Worm (Caenorhabditis elegans) whole organism, early embryonic: ENCODE results near the gene miz-1.

Experiments
- B0310.2 ChIP-seq: sonication (generic microtip); optimal IDR thresholded peaks from 2 replicates; lab custom pipeline; 2016; ENCODE audit warnings: mild to moderate bottlenecking, missing genetic modification characterization, missing compliant biosample characterization
- F13C5.2 ChIP-seq: sonication (generic microtip); optimal IDR thresholded peaks from 2 replicates; lab custom pipeline; 2017; ENCODE audit warnings: mild to moderate bottlenecking, missing genetic modification characterization, inconsistent platforms, missing compliant biosample characterization
- aly-1 ChIP-seq: sonication (generic microtip); optimal IDR thresholded peaks from 2 replicates; lab custom pipeline; 2016; ENCODE audit warnings: missing genetic modification characterization, missing compliant biosample characterization
- ama-1 ChIP-seq: fragments of 150-350 bp; optimal IDR thresholded peaks from 2 replicates; lab custom pipeline; 2014
- ceh-13 ChIP-seq: fragments of 200-800 bp; sonication (Bioruptor generic); optimal IDR thresholded peaks from 2 replicates; lab custom pipeline; 2018; ENCODE audit warnings: mild to moderate bottlenecking, missing genetic modification characterization, missing compliant biosample characterization
- ceh-36 ChIP-seq: sonication (generic microtip); optimal IDR thresholded peaks from 2 replicates; lab custom pipeline; 2016; ENCODE audit warnings: missing genetic modification characterization, inconsistent platforms, missing compliant biosample characterization
- ets-7 ChIP-seq: sonication (generic microtip); optimal IDR thresholded peaks from 2 replicates; lab custom pipeline; 2016; ENCODE audit warnings: missing genotype, missing genetic modification characterization, missing compliant biosample characterization
- flt-1 ChIP-seq: fragments of 200-800 bp; sonication (Bioruptor generic); IDR thresholded peaks from 2 replicates; pipeline ENCODE4 v1.3.6; 2022; ENCODE audit warnings: missing genetic modification characterization, missing compliant biosample characterization
- hmbx-1 ChIP-seq: sonication (generic microtip); optimal IDR thresholded peaks from 2 replicates; lab custom pipeline; 2016; ENCODE audit warnings: mild to moderate bottlenecking, missing genetic modification characterization, missing compliant biosample characterization
- hmg-4 ChIP-seq: fragments of 200-800 bp; sonication (Bioruptor generic); optimal IDR thresholded peaks from 2 replicates; lab custom pipeline; 2018; ENCODE audit warnings: mild to moderate bottlenecking, missing genetic modification characterization, missing compliant biosample characterization
- hnd-1 ChIP-seq: sonication (generic microtip); optimal IDR thresholded peaks from 2 replicates; lab custom pipeline; 2016; ENCODE audit warnings: missing genetic modification characterization, missing compliant biosample characterization
- pes-1 ChIP-seq: fragments of 200-800 bp; sonication (Bioruptor generic); IDR thresholded peaks from 2 replicates; pipeline ENCODE4 v1.3.6; 2022; ENCODE audit warnings: missing genetic modification reagents, missing genetic modification characterization, missing compliant biosample characterization
- scrt-1 ChIP-seq: fragments of 200-800 bp; sonication (Bioruptor generic); IDR thresholded peaks from 2 replicates; pipeline ENCODE4 v1.3.6; 2022; ENCODE audit warnings: missing genetic modification characterization, missing compliant biosample characterization
- sea-1 ChIP-seq: fragments of 200-800 bp; sonication (Bioruptor generic); conservative IDR thresholded peaks from 2 replicates; pipeline ENCODE4 v1.3.6; 2022; ENCODE audit warnings: missing genetic modification characterization, missing compliant biosample characterization
- tbx-11 ChIP-seq: fragments of 200-800 bp; sonication (Bioruptor generic); IDR thresholded peaks from 2 replicates; pipeline ENCODE4 v1.3.6; 2022; ENCODE audit warnings: missing genetic modification characterization, missing compliant biosample characterization
- tbx-37 ChIP-seq: fragments of 200-800 bp; sonication (Bioruptor generic); conservative IDR thresholded peaks from 2 replicates; pipeline ENCODE4 v1.3.6; 2022; ENCODE audit warnings: missing genetic modification reagents, missing genetic modification characterization, missing compliant biosample characterization
- tra-4 ChIP-seq: sonication (generic microtip); optimal IDR thresholded peaks from 2 replicates; lab custom pipeline; 2017; ENCODE audit warnings: missing genetic modification characterization, missing compliant biosample characterization

Gene miz-1

ce11 chrIV:10820114-10820513, 7.9 kb downstream of the miz-1 start:
- no peak for TF ChIP-seq hmg-4 (GFP tag; lab: Kevin White, UChicago)
- no peak for TF ChIP-seq ceh-13
- no peak for TF ChIP-seq tbx-37 (GFP tag; lab: Robert Waterston, UW)
- no peak for TF ChIP-seq pes-1
- TF ChIP-seq ets-7 (tag; lab: Kevin White, UChicago) = no peak
- no peak for TF ChIP-seq ama-1 (lab: Kevin White, UChicago)
- no peak for TF ChIP-seq sea-1 (GFP tag; lab: Robert Waterston, UW)
- no peak for TF ChIP-seq aly-1
- no peak for TF ChIP-seq F13C5.2 (tag; lab: Kevin White, UChicago)
- no peak for TF ChIP-seq flt-1 (GFP tag; lab: Robert Waterston, UW)
- TF ChIP-seq tbx-11 (GFP tag; lab: Robert Waterston, UW) = no peak

- TF ChIP-seq ceh-13 = no peak
- TF ChIP-seq aly-1 = peak; percentile 46
These were observed 8.9 kb downstream of the miz-1 start for ce11 chrIV:10820837-10821671.

ce11 chrIV:10821672-10822304, 9.6 kb downstream of the miz-1 start:
- TF ChIP-seq scrt-1 (GFP tag; lab: Robert Waterston, UW) (0 out of 2 replicates have a peak, but pooled peaks have one; percentile 46), F13C5.2 (tag; lab: Kevin White, UChicago) (peak; percentile 82), ets-7 (tag; lab: Kevin White, UChicago) (peak; percentile 46), sea-1 (GFP tag; lab: Robert Waterston, UW) (peak; percentile 49; the same call in 1 of the 2 replicates), tbx-37 (GFP tag; lab: Robert Waterston, UW) (0 out of 2 replicates have a peak, but pooled peaks have one; percentile 12), ama-1 (lab: Kevin White, UChicago) (peak; percentile 43), B0310.2 (no peak), tra-4 (tag; lab: Kevin White, UChicago) (no peak), flt-1 (GFP tag; lab: Robert Waterston, UW) (peak; percentile 2; the same call in 1 of the 2 replicates), hmg-4 (GFP tag; lab: Kevin White, UChicago) (peak; percentile 95)

ce11 chrIV:10825383-10825782, 13.2 kb downstream of the miz-1 start:
- no peak for TF ChIP-seq F13C5.2 (tag; lab: Kevin White, UChicago)
- TF ChIP-seq flt-1 (GFP tag; lab: Robert Waterston, UW) = no peak
- TF ChIP-seq hnd-1 (tag; lab: Kevin White, UChicago) = no peak
- no peak for TF ChIP-seq aly-1

- TF ChIP-seq tbx-11 (GFP tag; lab: Robert Waterston, UW) (no peak), hnd-1 (tag; lab: Kevin White, UChicago) (no peak), ceh-36 (no peak), pes-1 (no peak), hmg-4 (GFP tag; lab: Kevin White, UChicago) (no peak), ama-1 (lab: Kevin White, UChicago) (peak; percentile 65)
These were observed 13.8 kb downstream of the miz-1 start for ce11 chrIV:10826029-10826428.

- TF ChIP-seq scrt-1 (GFP tag; lab: Robert Waterston, UW) = no peak
- TF ChIP-seq ama-1 (lab: Kevin White, UChicago) = no peak
- TF ChIP-seq F13C5.2 (tag; lab: Kevin White, UChicago) = no peak
- TF ChIP-seq ets-7 (tag; lab: Kevin White, UChicago) = no peak
- TF ChIP-seq aly-1 = no peak
- no peak for TF ChIP-seq sea-1 (GFP tag; lab: Robert Waterston, UW)
- TF ChIP-seq ceh-36 = no peak
- no peak for TF ChIP-seq B0310.2
- no peak for TF ChIP-seq hmg-4 (GFP tag; lab: Kevin White, UChicago)
- no peak for TF ChIP-seq hmbx-1
- TF ChIP-seq flt-1 (GFP tag; lab: Robert Waterston, UW) = no peak
- no peak for TF ChIP-seq pes-1
- TF ChIP-seq tra-4 (tag; lab: Kevin White, UChicago) = no peak
- TF ChIP-seq ceh-13 = no peak
- no peak for TF ChIP-seq hnd-1 (tag; lab: Kevin White, UChicago)
- no peak for TF ChIP-seq tbx-37 (GFP tag; lab: Robert Waterston, UW)
- no peak for TF ChIP-seq tbx-11 (GFP tag; lab: Robert Waterston, UW)
These were observed 15.8 kb downstream of the miz-1 start, which contains the start of gene npax-3 for ce11 chrIV:10828049-10828448. Gene npax-3 (minus strand): TSS chrIV:10828149.

- no peak for TF ChIP-seq hmg-4 (GFP tag; lab: Kevin White, UChicago)
- TF ChIP-seq ceh-13 = no peak
These were observed 19.9 kb downstream of the miz-1 start, which contains the start of gene best-15 for ce11 chrIV:10832148-10832547. Gene best-15 (minus strand): TSS chrIV:10832248.

- TF ChIP-seq pes-1 = no peak
- no peak for TF ChIP-seq tbx-37 (GFP tag; lab: Robert Waterston, UW)
These were observed 30.0 kb downstream of the miz-1 start for ce11 chrIV:10842232-10842631.
